Fruit fly (Drosophila melanogaster) whole organism, adult: ENCODE results near the gene Pka-C1.

Experiments
- Clk ChIP-seq: fragments of 200-800 bp; sonication (Bioruptor generic); optimal IDR thresholded peaks from 2 replicates; lab custom pipeline; 2017; ENCODE audit warnings: missing biosample characterization, missing genetic modification characterization
- Hr96 ChIP-seq: fragments of 200-800 bp; sonication (Bioruptor generic); optimal IDR thresholded peaks from 2 replicates; lab custom pipeline; 2016; ENCODE audit warnings: missing biosample characterization, missing genetic modification characterization
- cic ChIP-seq: fragments of 200-800 bp; sonication (Bioruptor generic); optimal IDR thresholded peaks from 2 replicates; lab custom pipeline; 2017; ENCODE audit warnings: missing biosample characterization, mild to moderate bottlenecking, missing genetic modification characterization, moderate library complexity
- cnc ChIP-seq, 2 experiments: fragments of >200 bp; optimal IDR thresholded peaks; 2 replicates each; lab custom pipeline; 2017
- kay ChIP-seq: fragments of 200-800 bp; sonication (Bioruptor generic); peaks from one replicate; lab custom pipeline; 2016; ENCODE audit warnings: missing biosample characterization, missing genetic modification characterization, borderline replicate concordance
- toe ChIP-seq: fragments of 200-800 bp; sonication (Bioruptor generic); optimal IDR thresholded peaks from 2 replicates; lab custom pipeline; 2016; ENCODE audit warnings: missing biosample characterization, missing genetic modification characterization

dm6 chr2L:9705872-9706317 lies 6.8 kb upstream of the Pka-C1 start, which contains the start of gene CG31710:
- TF ChIP-seq toe (GFP tag; lab: Kevin White, UChicago) (no peak), cic (GFP tag; lab: Kevin White, UChicago) (peak; percentile 24), Clk (GFP tag; lab: Kevin White, UChicago) (no peak), kay (GFP tag; lab: Kevin White, UChicago) (no peak), cnc (optimal IDR thresholded peaks at IDR 0.05; lab: Kevin White, UChicago) (no peak), Hr96 (GFP tag; lab: Kevin White, UChicago) (no peak)
